Fruit fly (Drosophila melanogaster): ENCODE data around the gene Rab30.

dm6 chr2L:7026308-7026707, 6.1 kb downstream of the Rab30 start:
- TF ChIP-seq psq (optimal IDR thresholded peaks at IDR 0.05) (no peak), pan (optimal IDR thresholded peaks at IDR 0.05) (no peak)

All from whole organism.